Fruit fly (Drosophila melanogaster) whole organism, adult: ENCODE measurements around the gene CG42833.

ENCODE experiments used
- CG11617 ChIP-seq: fragments of 200-800 bp; sonication (Bioruptor generic); optimal IDR thresholded peaks from 2 replicates; lab custom pipeline; 2017; ENCODE audit warnings: mild to moderate bottlenecking, missing biosample characterization, missing genetic modification reagents, missing genetic modification characterization
- Crg-1 ChIP-seq: fragments of 200-800 bp; sonication (Bioruptor generic); optimal IDR thresholded peaks from 2 replicates; lab custom pipeline; 2016; ENCODE audit warnings: missing biosample characterization, missing genetic modification characterization
- Hr96 ChIP-seq: fragments of 200-800 bp; sonication (Bioruptor generic); optimal IDR thresholded peaks from 2 replicates; lab custom pipeline; 2016; ENCODE audit warnings: missing biosample characterization, missing genetic modification characterization
- bab1 ChIP-seq: fragments of 200-800 bp; sonication (Bioruptor generic); optimal IDR thresholded peaks from 3 replicates; lab custom pipeline; 2019; ENCODE audit warnings: missing biosample characterization, mild to moderate bottlenecking, missing genetic modification characterization, moderate library complexity
- toe ChIP-seq: fragments of 200-800 bp; sonication (Bioruptor generic); optimal IDR thresholded peaks from 2 replicates; lab custom pipeline; 2016; ENCODE audit warnings: missing biosample characterization, missing genetic modification characterization

- TF ChIP-seq Hr96 (GFP tag; lab: Kevin White, UChicago) (no peak), Crg-1 (GFP tag; lab: Kevin White, UChicago) (no peak), toe (GFP tag; lab: Kevin White, UChicago) (no peak), CG11617 (GFP tag; lab: Kevin White, UChicago) (no peak), bab1 (no peak)
These were observed 14.0 kb upstream of the CG42833 start for dm6 chr3L:20185886-20186285.
